Worm (Caenorhabditis elegans): ENCODE data around the gene F56D6.19.

DNA sequence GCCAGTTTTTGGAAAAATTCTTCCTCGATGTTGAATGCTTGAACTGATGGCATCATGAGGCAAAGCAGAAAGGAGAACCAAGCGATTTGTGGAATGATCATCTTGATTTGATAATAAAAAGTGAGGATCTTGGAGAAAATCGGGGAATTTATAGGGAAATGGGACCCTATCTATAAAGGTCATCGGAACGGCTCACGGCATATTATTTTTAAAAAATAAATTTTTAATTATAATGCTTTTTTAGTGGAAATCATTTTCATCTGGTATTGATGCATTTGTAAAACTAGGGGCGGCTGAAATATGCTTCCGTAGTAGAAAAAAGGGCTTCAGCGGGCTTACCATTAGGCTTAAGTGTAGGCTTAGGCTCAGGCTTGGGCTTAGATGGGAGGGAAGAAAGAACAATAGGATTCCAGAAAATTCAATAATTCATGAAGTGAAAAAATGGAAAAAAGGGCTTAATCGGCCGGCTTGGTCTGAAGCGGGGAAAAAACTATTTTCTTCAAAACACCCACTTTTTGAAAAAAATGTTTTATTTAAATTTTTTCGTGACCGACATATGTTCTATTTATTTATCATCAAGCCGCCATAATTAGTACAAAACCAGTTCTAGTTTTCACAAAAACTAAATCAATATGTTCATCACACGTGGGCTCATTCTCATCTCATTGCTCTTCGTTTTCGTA is 6.9 kb upstream of the F56D6.19 start, which contains the start of the genes F56D6.22 and F56D6.12:
- TF ChIP-seq ama-1 (optimal IDR thresholded peaks at IDR 0.05), result no peak
- no peak for TF ChIP-seq nhr-76 (tag; optimal IDR thresholded peaks at IDR 0.05)
- TF ChIP-seq cey-2 (tag; optimal IDR thresholded peaks at IDR 0.05; ENCODE audit: borderline replicate concordance, insufficient read depth), result no peak
- no peak for TF ChIP-seq mdt-29 (GFP tag; IDR thresholded peaks at IDR 0.05)
- TF ChIP-seq skn-1 (tag; optimal IDR thresholded peaks at IDR 0.05), result no peak
- no peak for TF ChIP-seq egl-27 (tag; optimal IDR thresholded peaks at IDR 0.05)
- no peak for TF ChIP-seq lin-13 (GFP tag; optimal IDR thresholded peaks at IDR 0.05)
- no peak for TF ChIP-seq aha-1 (tag)

All from whole organism, L4 larva.